Fruit fly (Drosophila melanogaster) whole organism, wandering third instar larva: ENCODE data around the gene CG13365.

ENCODE experiments used
- CG9705 ChIP-seq: fragments of 200-800 bp; sonication (Bioruptor generic); optimal IDR thresholded peaks from 2 replicates; lab custom pipeline; 2018; ENCODE audit warnings: missing biosample characterization, mild to moderate bottlenecking, missing genetic modification characterization
- Hnf4 ChIP-seq: fragments of 200-800 bp; sonication (Bioruptor generic); optimal IDR thresholded peaks from 2 replicates; lab custom pipeline; 2016; ENCODE audit warnings: missing biosample characterization, mild to moderate bottlenecking, missing genetic modification characterization
- jim ChIP-seq: fragments of 175-275, 200-325 bp; sonication (Bioruptor generic); optimal IDR thresholded peaks from 2 replicates; lab custom pipeline; 2016; ENCODE audit warnings: missing biosample characterization, mild to moderate bottlenecking, missing genetic modification characterization
- usp ChIP-seq: fragments of >200 bp; optimal IDR thresholded peaks from 2 replicates; lab custom pipeline; 2017; ENCODE audit warnings: missing biosample characterization, missing genetic modification characterization

DNA sequence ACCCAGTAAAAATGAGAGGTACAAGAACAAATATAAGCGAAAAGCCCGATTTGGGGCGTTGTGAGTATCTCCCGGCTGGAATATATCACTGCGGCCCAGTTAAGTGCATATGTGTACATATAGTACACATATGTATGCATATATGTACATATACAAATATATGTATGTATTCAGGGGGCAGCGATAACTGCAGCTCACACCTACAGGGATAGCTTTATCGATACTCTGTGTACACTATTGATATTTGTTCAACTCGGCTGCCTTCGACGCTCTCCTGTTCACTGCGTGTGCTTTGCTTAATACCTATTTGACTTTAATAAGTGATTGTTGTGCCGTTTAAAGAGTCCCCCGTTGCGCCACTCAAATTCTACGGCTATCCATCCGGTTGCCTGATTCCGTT is 39.2 kb downstream of the CG13365 start, which contains the start of gene vnd:
- TF ChIP-seq usp (GFP tag; lab: Kevin White, UChicago) (no peak), CG9705 (GFP tag; lab: Kevin White, UChicago) (no peak), Hnf4 (GFP tag; lab: Kevin White, UChicago) (peak; percentile 32), jim (GFP tag; lab: Kevin White, UChicago) (no peak)
